Worm (Caenorhabditis elegans) whole organism, L2 larva: Measurements from ENCODE around the gene C16D2.1.
A peak's percentile ranks its signal among the peaks of the same experiment; 100 is the strongest.

Source experiments
- Y55F3AM.14 ChIP-seq: fragments of 200-800 bp; sonication (Bioruptor generic); optimal IDR thresholded peaks from 2 replicates; lab custom pipeline; 2018; ENCODE audit warnings: mild to moderate bottlenecking, missing genetic modification characterization, missing compliant biosample characterization
- blmp-1 ChIP-seq: sonication (generic microtip); optimal IDR thresholded peaks from 2 replicates; lab custom pipeline; 2017; ENCODE audit warnings: missing genetic modification characterization, mild to moderate bottlenecking, missing compliant biosample characterization, antibody characterized with exemption, moderate library complexity; ENCODE audit not compliant: insufficient read depth
- elt-1 ChIP-seq: fragments of 150-350 bp; optimal IDR thresholded peaks from 2 replicates; lab custom pipeline; 2014; ENCODE audit warnings: missing biosample characterization, missing genetic modification characterization
- elt-3 ChIP-seq: sonication (generic microtip); optimal IDR thresholded peaks from 2 replicates; lab custom pipeline; 2017; ENCODE audit warnings: missing biosample characterization, missing genetic modification characterization
- fos-1 ChIP-seq: fragments of 150-350 bp; optimal IDR thresholded peaks from 2 replicates; lab custom pipeline; 2014; ENCODE audit warnings: missing biosample characterization, missing genetic modification characterization
- lin-11 ChIP-seq: fragments of 150-350 bp; sonication (generic microtip); optimal IDR thresholded peaks from 2 replicates; lab custom pipeline; 2014; ENCODE audit warnings: missing biosample characterization, missing genetic modification characterization, inconsistent platforms, mixed read lengths
- nhr-11 ChIP-seq: fragments of 150-350 bp; optimal IDR thresholded peaks from 2 replicates; lab custom pipeline; 2014; ENCODE audit warnings: missing biosample characterization, missing genetic modification characterization

- TF ChIP-seq Y55F3AM.14 (no peak), blmp-1 (no peak), elt-3 (tag; lab: Kevin White, UChicago) (no peak), fos-1 (tag; lab: Kevin White, UChicago) (peak; percentile 97), elt-1 (tag; lab: Kevin White, UChicago) (no peak), lin-11 (tag; lab: Kevin White, UChicago) (no peak), nhr-11 (tag; lab: Kevin White, UChicago) (no peak)
These were observed 25.7 kb downstream of the C16D2.1 start for ce11 chrII:9157125-9157524.
